Worm (Caenorhabditis elegans) whole organism, L2 larva: Measurements from ENCODE around the gene nhr-59.

Experiments used
- aly-2 ChIP-seq: fragments of 150-350 bp; optimal IDR thresholded peaks from 2 replicates; lab custom pipeline; 2014; ENCODE audit warnings: missing biosample characterization, missing genetic modification characterization
- ceh-82 ChIP-seq: fragments of 150-350 bp; optimal IDR thresholded peaks from 2 replicates; lab custom pipeline; 2014; ENCODE audit warnings: missing biosample characterization, missing genetic modification characterization
- gmeb-1 ChIP-seq: fragments of 150-350 bp; optimal IDR thresholded peaks from 2 replicates; lab custom pipeline; 2014; ENCODE audit warnings: missing biosample characterization, missing genetic modification characterization
- mdl-1 ChIP-seq, 2 experiments: fragments of 150-350 bp in 1 of 2; sonication (generic microtip) in 1 of 2; optimal IDR thresholded peaks; 2 replicates each; lab custom pipeline; 2017; ENCODE audit warnings: missing biosample characterization in 2 of 2, missing genetic modification characterization in 2 of 2
- nhr-12 ChIP-seq: fragments of 150-350 bp; optimal IDR thresholded peaks from 2 replicates; lab custom pipeline; 2014; ENCODE audit warnings: missing biosample characterization, missing genetic modification characterization
- nhr-129 ChIP-seq: fragments of 150-350 bp; optimal IDR thresholded peaks from 2 replicates; lab custom pipeline; 2014; ENCODE audit warnings: missing biosample characterization, missing genetic modification characterization
- nhr-23 ChIP-seq: fragments of 150-350 bp; optimal IDR thresholded peaks from 2 replicates; lab custom pipeline; 2014; ENCODE audit warnings: missing biosample characterization, missing genetic modification reagents, missing genetic modification characterization
- nhr-237 ChIP-seq: fragments of 150-350 bp; optimal IDR thresholded peaks from 2 replicates; lab custom pipeline; 2014; ENCODE audit warnings: missing biosample characterization, missing genetic modification characterization
- unc-62 ChIP-seq: fragments of 150-350 bp; optimal IDR thresholded peaks from 2 replicates; lab custom pipeline; 2014; ENCODE audit warnings: missing biosample characterization, missing genetic modification reagents, missing genetic modification characterization

- TF ChIP-seq nhr-12: no peak
- no peak for TF ChIP-seq ceh-82 (tag; lab: Kevin White, UChicago)
- TF ChIP-seq nhr-23: no peak
- no peak for TF ChIP-seq mdl-1 (tag; optimal IDR thresholded peaks at IDR 0.05; lab: Kevin White, UChicago)
- no peak for TF ChIP-seq aly-2 (tag; lab: Kevin White, UChicago)
- no peak for TF ChIP-seq nhr-237 (tag; lab: Kevin White, UChicago)
- no peak for TF ChIP-seq gmeb-1 (tag; lab: Kevin White, UChicago)
- no peak for TF ChIP-seq unc-62 (GFP tag; lab: Kevin White, UChicago)
- TF ChIP-seq nhr-129 (tag; lab: Kevin White, UChicago): no peak
Observed at ce11 chrV:2228781-2229180, 49.3 kb downstream of the nhr-59 start, which contains the start of gene nhr-126.
